Fruit fly (Drosophila melanogaster) whole organism, embryonic: ENCODE results near the gene CG17929.

ENCODE experiments used
- CG11695 ChIP-seq: fragments of 200-800 bp; sonication (Bioruptor generic); IDR thresholded peaks from 3 replicates; pipeline ENCODE4 v1.3.6; 2022; ENCODE audit warnings: missing biosample characterization, missing genetic modification characterization
- CG13287 ChIP-seq: fragments of 200-800 bp; sonication (Bioruptor generic); IDR thresholded peaks from 2 replicates; pipeline ENCODE4 v1.3.6; 2022; ENCODE audit warnings: missing biosample characterization, missing genetic modification characterization; ENCODE audit not compliant: partially characterized antibody
- CG1792 ChIP-seq: fragments of 200-800 bp; sonication (Bioruptor generic); optimal IDR thresholded peaks from 2 replicates; lab custom pipeline; 2016; ENCODE audit warnings: missing biosample characterization, missing genetic modification characterization
- CG6654 ChIP-seq: fragments of 200-800 bp; sonication (Bioruptor generic); optimal IDR thresholded peaks from 2 replicates; lab custom pipeline; 2017; ENCODE audit warnings: missing biosample characterization, mild to moderate bottlenecking, missing genetic modification characterization
- CG6765 ChIP-seq: fragments of 200-800 bp; sonication (Bioruptor generic); optimal IDR thresholded peaks from 3 replicates; lab custom pipeline; 2017; ENCODE audit warnings: missing biosample characterization, mild to moderate bottlenecking, missing genetic modification characterization
- CG9797 ChIP-seq: fragments of 200-800 bp; sonication (Bioruptor generic); optimal IDR thresholded peaks from 3 replicates; lab custom pipeline; 2018; ENCODE audit warnings: missing biosample characterization, mild to moderate bottlenecking, missing genetic modification characterization
- CG9932 ChIP-seq: fragments of 200-800 bp; sonication (Bioruptor generic); IDR thresholded peaks from 2 replicates; pipeline ENCODE4 v1.3.6; 2022; ENCODE audit warnings: missing biosample characterization, missing genetic modification characterization
- HLH3B ChIP-seq: fragments of 200-800 bp; sonication (Bioruptor generic); IDR thresholded peaks from 2 replicates; pipeline ENCODE4 v1.3.6; 2022; ENCODE audit warnings: missing biosample characterization, missing genetic modification characterization
- MESR4 ChIP-seq: fragments of 200-800 bp; sonication (Bioruptor generic); optimal IDR thresholded peaks from 2 replicates; lab custom pipeline; 2018; ENCODE audit warnings: missing biosample characterization, mild to moderate bottlenecking, missing genetic modification characterization, moderate library complexity
- Spps ChIP-seq: fragments of 200-800 bp; sonication (Bioruptor generic); optimal IDR thresholded peaks from 2 replicates; lab custom pipeline; 2018; ENCODE audit warnings: missing biosample characterization, mild to moderate bottlenecking, missing genetic modification characterization
- dmrt99B ChIP-seq: fragments of 200-800 bp; sonication (Bioruptor generic); optimal IDR thresholded peaks from 2 replicates; lab custom pipeline; 2018; ENCODE audit warnings: missing biosample characterization, mild to moderate bottlenecking, missing genetic modification characterization, moderate library complexity
- dpn ChIP-seq, 2 experiments: fragments of 200-800 bp; sonication (Bioruptor generic); optimal IDR thresholded peaks; 3 replicates each; lab custom pipeline; 2016; ENCODE audit warnings: missing biosample characterization in 2 of 2, missing genetic modification characterization in 2 of 2
- fru ChIP-seq: fragments of >200 bp; optimal IDR thresholded peaks from 2 replicates; lab custom pipeline; 2017
- gsb ChIP-seq: fragments of 200-800 bp; sonication (Bioruptor generic); IDR thresholded peaks from 2 replicates; pipeline ENCODE4 v1.3.6; 2022; ENCODE audit warnings: missing biosample characterization, missing genetic modification characterization

- no peak for TF ChIP-seq CG1792 (GFP tag; lab: Kevin White, UChicago)
- TF ChIP-seq gsb (GFP tag; lab: Robert Waterston, UW), result no peak
- no peak for TF ChIP-seq CG9797 (GFP tag; lab: Kevin White, UChicago)
- TF ChIP-seq CG6654 (GFP tag; lab: Kevin White, UChicago), result no peak
- TF ChIP-seq CG11695 (GFP tag; lab: Robert Waterston, UW), result no peak
- no peak for TF ChIP-seq fru (lab: Kevin White, UChicago)
- TF ChIP-seq MESR4, result no peak
- TF ChIP-seq HLH3B (GFP tag; lab: Robert Waterston, UW), result no peak
- no peak for TF ChIP-seq Spps (tag; lab: Kevin White, UChicago)
- no peak for TF ChIP-seq CG13287 (GFP tag; lab: Robert Waterston, UW)
- no peak for TF ChIP-seq dmrt99B (tag; lab: Kevin White, UChicago)
- no peak for TF ChIP-seq dpn (GFP tag; optimal IDR thresholded peaks at IDR 0.05; lab: Kevin White, UChicago)
- no peak for TF ChIP-seq CG9932
- TF ChIP-seq CG6765 (GFP tag; lab: Kevin White, UChicago), result no peak
Measured at dm6 chr3R:16277543-16277942, 47.7 kb upstream of the CG17929 start.
